Worm (Caenorhabditis elegans) whole organism, L3 larva: ENCODE measurements around the gene R160.4.

ENCODE experiments used
- ama-1 ChIP-seq: fragments of 150-350 bp; optimal IDR thresholded peaks from 2 replicates; lab custom pipeline; 2018
- elt-3 ChIP-seq, 3 experiments: fragments of 150-350 bp in 1 of 3; sonication (generic microtip) in 2 of 3; optimal IDR thresholded peaks; 2 replicates in 2 of 3; 4 replicates in 1 of 3; lab custom pipeline; 2014 to 2017; ENCODE audit warnings: missing biosample characterization in 3 of 3, missing genetic modification characterization in 3 of 3
- fos-1 ChIP-seq: fragments of 150-350 bp; optimal IDR thresholded peaks from 2 replicates; lab custom pipeline; 2014; ENCODE audit warnings: missing biosample characterization, missing genetic modification characterization
- hmg-11 ChIP-seq: sonication (generic microtip); optimal IDR thresholded peaks from 2 replicates; lab custom pipeline; 2016; ENCODE audit warnings: missing genetic modification characterization, missing compliant biosample characterization
- mdl-1 ChIP-seq: fragments of 150-350 bp; optimal IDR thresholded peaks from 2 replicates; lab custom pipeline; 2014; ENCODE audit warnings: missing biosample characterization, missing genetic modification characterization
- nhr-11 ChIP-seq: fragments of 150-350 bp; optimal IDR thresholded peaks from 2 replicates; lab custom pipeline; 2014; ENCODE audit warnings: missing biosample characterization, missing genetic modification characterization
- nhr-12 ChIP-seq: fragments of 150-350 bp; optimal IDR thresholded peaks from 2 replicates; lab custom pipeline; 2014; ENCODE audit warnings: missing biosample characterization, missing genetic modification characterization
- nhr-237 ChIP-seq: fragments of 150-350 bp; optimal IDR thresholded peaks from 2 replicates; lab custom pipeline; 2014; ENCODE audit warnings: missing biosample characterization, missing genetic modification characterization
- nhr-43 ChIP-seq: sonication (generic microtip); optimal IDR thresholded peaks from 2 replicates; lab custom pipeline; 2016; ENCODE audit warnings: mild to moderate bottlenecking, missing genetic modification characterization, missing compliant biosample characterization; ENCODE audit not compliant: poor library complexity, severe bottlenecking
- nhr-77 ChIP-seq: fragments of 150-350 bp; optimal IDR thresholded peaks from 2 replicates; lab custom pipeline; 2014; ENCODE audit warnings: missing biosample characterization, missing genetic modification characterization
- unc-62 ChIP-seq: fragments of 150-350 bp; sonication (generic microtip); optimal IDR thresholded peaks from 4 replicates; lab custom pipeline; 2014; ENCODE audit warnings: missing biosample characterization, missing genetic modification reagents, missing genetic modification characterization
- zag-1 ChIP-seq: fragments of 150-350 bp; optimal IDR thresholded peaks from 2 replicates; lab custom pipeline; 2014; ENCODE audit warnings: missing biosample characterization, missing genetic modification characterization
- ztf-11 ChIP-seq: fragments of 150-350 bp; optimal IDR thresholded peaks from 2 replicates; lab custom pipeline; 2014; ENCODE audit warnings: missing biosample characterization, missing genetic modification characterization
- ztf-4 ChIP-seq: fragments of 150-350 bp; optimal IDR thresholded peaks from 2 replicates; lab custom pipeline; 2014; ENCODE audit warnings: missing biosample characterization, missing genetic modification characterization

ce11 chrX:4328816-4329215 lies 39.9 kb downstream of the R160.4 start, which contains the start of gene C24A8.5:
- TF ChIP-seq nhr-77 (tag; lab: Kevin White, UChicago) (no peak), nhr-237 (tag; lab: Kevin White, UChicago) (no peak), nhr-43 (no peak), fos-1 (no peak), ztf-4 (tag; lab: Kevin White, UChicago) (no peak), unc-62 (no peak), ama-1 (lab: Kevin White, UChicago) (no peak), ztf-11 (no peak), mdl-1 (tag; lab: Kevin White, UChicago) (no peak), nhr-11 (tag; lab: Kevin White, UChicago) (no peak), hmg-11 (tag; lab: Kevin White, UChicago) (no peak), elt-3 (tag; optimal IDR thresholded peaks at IDR 0.05; lab: Kevin White, UChicago) (no peak), nhr-12 (tag; lab: Kevin White, UChicago) (no peak), zag-1 (tag; lab: Kevin White, UChicago) (no peak)
